2 fruit fly cellular contexts compared by ENCODE assay signal in genomic region chr3L:20197213-20197612, dm6.
TF ChIP-seq lines count a peak whose summit lies in the region.

No protein-coding gene starts in this region.

- no peak for TF ChIP-seq CTCF in whole organism, embryonic (GFP tag; optimal IDR thresholded peaks at IDR 0.05; lab: Kevin White, UChicago)

TF ChIP-seq in whole organism, embryonic, 481 proteins besides CTCF, POLR2A, EP300 and RAD21:
- TF ChIP-seq Trl (optimal IDR thresholded peaks at IDR 0.05; lab: Kevin White, UChicago) (no peak), Trl (GFP tag; optimal IDR thresholded peaks at IDR 0.05; lab: Kevin White, UChicago) (no peak), CG17385 (GFP tag; optimal IDR thresholded peaks at IDR 0.05; lab: Kevin White, UChicago) (peak; percentile 38), CG11398 (GFP tag; optimal IDR thresholded peaks at IDR 0.05; lab: Kevin White, UChicago) (no peak), Jarid2 (GFP tag; optimal IDR thresholded peaks at IDR 0.05; lab: Kevin White, UChicago) (no peak), D19B (GFP tag; optimal IDR thresholded peaks at IDR 0.05; lab: Kevin White, UChicago) (peak; percentile 75), CG14860 (GFP tag; IDR thresholded peaks at IDR 0.05; lab: Robert Waterston, UW; ENCODE audit: partially characterized antibody) (no peak), Meics (GFP tag; optimal IDR thresholded peaks at IDR 0.05; lab: Kevin White, UChicago) (peak; percentile 92), CG11696 (GFP tag; IDR thresholded peaks at IDR 0.05; lab: Robert Waterston, UW) (no peak), Tbp (GFP tag; optimal IDR thresholded peaks at IDR 0.05; lab: Kevin White, UChicago) (no peak), CG10274 (GFP tag; optimal IDR thresholded peaks at IDR 0.05; lab: Kevin White, UChicago) (peak; percentile 29)

TF ChIP-seq in whole organism, prepupa, 60 proteins besides CTCF, POLR2A, EP300 and RAD21:
- TF ChIP-seq Hr39 (GFP tag; optimal IDR thresholded peaks at IDR 0.05; lab: Kevin White, UChicago) (peak; percentile 19), CG8119 (GFP tag; IDR thresholded peaks at IDR 0.05; lab: Robert Waterston, UW) (no peak)

Comparison
In these comparisons a context has a peak if more than half of its experiments do, and no peak if none do; other contexts are left out.
1. Of the 7 proteins assayed by ChIP-seq in both whole organism, embryonic and whole organism, prepupa: peak only in whole organism, embryonic: none; only in whole organism, prepupa: Hr39; in both: none; in neither: 6.